Fruit fly (Drosophila melanogaster): ENCODE data around the gene CG4293.
"Not testable (repeated sequence)": the region's sequence is repeated elsewhere in the genome, so short reads cannot be mapped to it uniquely, and the experiment has no call there.

Gene CG4293

dm6 chrX:481642-482041 lies 48.4 kb downstream of the CG4293 start, which contains the start of gene CG3176:
CG3176 (plus strand) TSS chrX:481862.
- TF ChIP-seq CG5204 (GFP tag; optimal IDR thresholded peaks at IDR 0.05); cnc (optimal IDR thresholded peaks at IDR 0.05); Clk (GFP tag; optimal IDR thresholded peaks at IDR 0.05): not testable (repeated sequence)

- TF ChIP-seq pad (GFP tag; optimal IDR thresholded peaks at IDR 0.05) = no peak
- no peak for TF ChIP-seq ovo (GFP tag; optimal IDR thresholded peaks at IDR 0.05)
- no peak for TF ChIP-seq CG7045 (GFP tag; optimal IDR thresholded peaks at IDR 0.05)
- TF ChIP-seq CG33017 (tag; optimal IDR thresholded peaks at IDR 0.05) = no peak
- TF ChIP-seq Clk (GFP tag; optimal IDR thresholded peaks at IDR 0.05) = no peak
- no peak for TF ChIP-seq CG5204 (GFP tag; optimal IDR thresholded peaks at IDR 0.05)
- no peak for TF ChIP-seq CG12768 (GFP tag; optimal IDR thresholded peaks at IDR 0.05)
- no peak for TF ChIP-seq CG7101 (tag; optimal IDR thresholded peaks at IDR 0.05)
- TF ChIP-seq tj (GFP tag; optimal IDR thresholded peaks at IDR 0.05) = no peak
Observed at dm6 chrX:478766-479165, 51.3 kb downstream of the CG4293 start, which contains the start of gene CG32817. CG32817 (plus strand) TSS chrX:479066.
